Fruit fly (Drosophila melanogaster) whole organism, adult: Measurements from ENCODE around the gene CG17105.

Experiments
- CG11617 ChIP-seq: fragments of 200-800 bp; sonication (Bioruptor generic); optimal IDR thresholded peaks from 2 replicates; lab custom pipeline; 2017; ENCODE audit warnings: mild to moderate bottlenecking, missing biosample characterization, missing genetic modification reagents, missing genetic modification characterization
- CG12768 ChIP-seq: fragments of 200-800 bp; sonication (Bioruptor generic); optimal IDR thresholded peaks from 2 replicates; lab custom pipeline; 2017; ENCODE audit warnings: missing biosample characterization, missing genetic modification characterization, mild to moderate bottlenecking, moderate library complexity, missing genetic modification reagents
- CG14711 ChIP-seq: fragments of 200-800 bp; sonication (Bioruptor generic); optimal IDR thresholded peaks from 2 replicates; lab custom pipeline; 2018; ENCODE audit warnings: missing biosample characterization, mild to moderate bottlenecking, missing genetic modification characterization, moderate library complexity
- CG1620 ChIP-seq: fragments of 200-800 bp; sonication (Bioruptor generic); optimal IDR thresholded peaks from 2 replicates; lab custom pipeline; 2016; ENCODE audit warnings: missing biosample characterization, missing genetic modification characterization
- CG7045 ChIP-seq: fragments of 200-800 bp; sonication (Bioruptor generic); optimal IDR thresholded peaks from 2 replicates; lab custom pipeline; 2017; ENCODE audit warnings: missing biosample characterization, mild to moderate bottlenecking, missing genetic modification characterization
- Mnt ChIP-seq: fragments of 200-800 bp; sonication (Bioruptor generic); optimal IDR thresholded peaks from 2 replicates; lab custom pipeline; 2016; ENCODE audit warnings: missing biosample characterization, mild to moderate bottlenecking, missing genetic modification characterization
- bab1 ChIP-seq: fragments of 200-800 bp; sonication (Bioruptor generic); optimal IDR thresholded peaks from 3 replicates; lab custom pipeline; 2019; ENCODE audit warnings: missing biosample characterization, mild to moderate bottlenecking, missing genetic modification characterization, moderate library complexity
- cic ChIP-seq: fragments of 200-800 bp; sonication (Bioruptor generic); optimal IDR thresholded peaks from 2 replicates; lab custom pipeline; 2017; ENCODE audit warnings: missing biosample characterization, mild to moderate bottlenecking, missing genetic modification characterization, moderate library complexity
- cnc ChIP-seq, 2 experiments: fragments of >200 bp; optimal IDR thresholded peaks; 2 replicates each; lab custom pipeline; 2017
- kay ChIP-seq: fragments of 200-800 bp; sonication (Bioruptor generic); peaks from one replicate; lab custom pipeline; 2016; ENCODE audit warnings: missing biosample characterization, missing genetic modification characterization, borderline replicate concordance
- toe ChIP-seq: fragments of 200-800 bp; sonication (Bioruptor generic); optimal IDR thresholded peaks from 2 replicates; lab custom pipeline; 2016; ENCODE audit warnings: missing biosample characterization, missing genetic modification characterization

dm6 chr2L:10693018-10693417, 12.2 kb downstream of the CG17105 start:
- no peak for TF ChIP-seq CG11617 (GFP tag; lab: Kevin White, UChicago)
- TF ChIP-seq cic (GFP tag; lab: Kevin White, UChicago), result no peak
- no peak for TF ChIP-seq CG1620 (GFP tag; lab: Kevin White, UChicago)
- no peak for TF ChIP-seq CG14711 (tag; lab: Kevin White, UChicago)
- TF ChIP-seq CG12768 (GFP tag; lab: Kevin White, UChicago), result no peak
- no peak for TF ChIP-seq toe (GFP tag; lab: Kevin White, UChicago)
- no peak for TF ChIP-seq kay (GFP tag; lab: Kevin White, UChicago)
- no peak for TF ChIP-seq CG7045
- no peak for TF ChIP-seq bab1 (GFP tag; lab: Kevin White, UChicago)
- TF ChIP-seq cnc (optimal IDR thresholded peaks at IDR 0.05; lab: Kevin White, UChicago), result no peak
- no peak for TF ChIP-seq Mnt (GFP tag; lab: Kevin White, UChicago)
